Fruit fly (Drosophila melanogaster): ENCODE measurements around the gene Msr-110.

Msr-110 gene

DNA sequence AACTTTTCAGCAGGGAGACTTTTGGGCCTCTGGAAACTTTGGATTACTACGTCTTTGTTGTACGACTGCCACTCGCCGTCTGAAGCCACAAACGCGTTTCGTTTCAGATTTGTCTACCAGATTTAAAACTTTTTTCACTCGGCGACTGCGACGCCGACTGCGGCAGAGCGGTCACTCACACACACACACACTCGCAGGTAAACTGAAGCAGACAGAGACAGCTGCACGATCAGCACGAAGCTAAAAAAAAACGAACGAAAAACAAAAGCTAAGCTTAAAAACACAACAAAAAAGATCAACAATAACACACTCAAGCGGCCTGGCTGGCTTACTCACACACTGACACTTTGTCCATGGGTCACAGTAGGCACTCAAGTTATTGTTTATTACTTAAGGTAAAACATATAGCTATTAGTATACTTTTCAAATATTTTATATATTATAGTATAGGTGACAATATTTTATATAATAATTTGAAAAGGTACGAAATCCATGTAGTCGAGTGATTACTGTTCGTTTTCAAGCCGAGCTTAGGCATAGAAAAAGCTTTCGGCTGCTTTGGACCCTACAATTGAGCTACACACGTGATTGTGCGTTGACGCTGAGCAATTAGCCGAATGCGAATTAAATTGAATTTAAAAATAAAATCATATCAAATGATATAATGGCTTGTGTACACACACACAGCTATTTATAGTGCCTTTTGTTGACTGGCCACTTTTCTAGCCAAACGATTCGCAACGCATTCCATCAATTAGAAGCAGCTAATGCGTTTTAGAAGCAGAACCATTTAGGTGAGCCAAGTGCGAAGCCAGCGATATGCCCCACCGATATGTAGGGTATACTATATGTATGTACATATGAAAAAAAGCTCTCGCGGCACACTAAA, at the start of gene Msr-110:
TSS of gene Msr-110 (minus strand) at position 99 of the 889 bp plus-strand sequence.
- TF ChIP-seq Sin3A (optimal IDR thresholded peaks at IDR 0.05): no peak
- no peak for TF ChIP-seq Myc (optimal IDR thresholded peaks at IDR 0.05)
- TF ChIP-seq h (optimal IDR thresholded peaks at IDR 0.05): no peak
- no peak for TF ChIP-seq ttk (optimal IDR thresholded peaks at IDR 0.05)
- no peak for TF ChIP-seq psq (optimal IDR thresholded peaks at IDR 0.05)
- TF ChIP-seq insv (optimal IDR thresholded peaks at IDR 0.05): no peak

DNA sequence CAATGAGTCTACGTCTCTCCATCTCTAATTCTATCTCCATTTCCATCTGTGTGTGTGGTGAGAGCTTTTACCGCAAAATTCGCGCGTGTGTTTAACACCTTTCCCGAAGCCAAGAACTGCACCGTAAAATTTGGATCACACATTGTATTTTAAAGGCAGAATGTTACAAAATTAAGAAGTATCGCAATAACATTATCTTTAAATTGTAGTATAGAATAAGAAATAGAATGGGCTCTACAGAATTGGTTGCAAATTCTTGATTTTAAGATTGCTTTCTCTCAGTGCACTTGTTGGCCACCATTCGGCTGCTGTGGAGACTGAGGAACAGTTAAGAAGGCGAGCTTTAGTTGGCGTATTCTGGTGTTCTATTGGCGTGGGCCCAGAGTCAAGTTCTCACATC, 49.3 kb upstream of the Msr-110 start:
- TF ChIP-seq Sin3A (optimal IDR thresholded peaks at IDR 0.05) (no peak), h (optimal IDR thresholded peaks at IDR 0.05) (no peak), insv (optimal IDR thresholded peaks at IDR 0.05) (no peak), Myc (optimal IDR thresholded peaks at IDR 0.05) (no peak), psq (optimal IDR thresholded peaks at IDR 0.05) (no peak), ttk (optimal IDR thresholded peaks at IDR 0.05) (no peak)

DNA sequence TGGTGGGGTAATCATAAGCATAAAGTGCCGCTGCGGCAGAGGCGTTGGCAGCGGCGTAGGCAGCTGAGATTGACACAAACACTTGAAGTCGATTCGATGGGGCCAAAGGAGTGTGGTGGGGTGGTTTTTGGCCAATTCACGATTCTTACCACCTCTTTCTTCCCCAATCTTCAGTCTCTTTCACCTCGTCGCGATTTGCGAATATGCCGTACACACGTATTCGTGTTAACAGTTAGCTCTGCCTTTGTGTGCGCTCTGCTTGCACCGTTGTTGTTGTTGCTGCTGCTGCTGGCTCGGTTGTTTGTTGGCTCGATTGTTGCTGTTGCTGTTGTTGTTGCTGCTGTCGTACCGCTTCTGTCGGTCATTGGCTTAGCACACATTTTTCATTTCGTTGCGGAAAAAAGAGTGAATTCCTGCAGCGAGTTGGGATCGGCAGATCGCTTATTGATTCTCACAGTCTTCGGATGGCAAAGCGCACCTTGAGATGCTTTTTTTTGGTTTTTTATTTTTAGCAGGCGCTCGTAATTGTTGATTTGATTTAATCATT, 48.0 kb upstream of the Msr-110 start:
- TF ChIP-seq ttk (optimal IDR thresholded peaks at IDR 0.05): no peak
- TF ChIP-seq Sin3A (optimal IDR thresholded peaks at IDR 0.05): no peak
- TF ChIP-seq insv (optimal IDR thresholded peaks at IDR 0.05): no peak
- TF ChIP-seq Myc (optimal IDR thresholded peaks at IDR 0.05): no peak
- no peak for TF ChIP-seq h (optimal IDR thresholded peaks at IDR 0.05)
- TF ChIP-seq psq (optimal IDR thresholded peaks at IDR 0.05): no peak

dm6 chr3L:5623296-5623695, 46.1 kb upstream of the Msr-110 start:
- no peak for TF ChIP-seq ttk (optimal IDR thresholded peaks at IDR 0.05)
- TF ChIP-seq psq (optimal IDR thresholded peaks at IDR 0.05): no peak
- TF ChIP-seq h (optimal IDR thresholded peaks at IDR 0.05): no peak
- TF ChIP-seq insv (optimal IDR thresholded peaks at IDR 0.05): no peak
- no peak for TF ChIP-seq Sin3A (optimal IDR thresholded peaks at IDR 0.05)
- no peak for TF ChIP-seq Myc (optimal IDR thresholded peaks at IDR 0.05)

DNA sequence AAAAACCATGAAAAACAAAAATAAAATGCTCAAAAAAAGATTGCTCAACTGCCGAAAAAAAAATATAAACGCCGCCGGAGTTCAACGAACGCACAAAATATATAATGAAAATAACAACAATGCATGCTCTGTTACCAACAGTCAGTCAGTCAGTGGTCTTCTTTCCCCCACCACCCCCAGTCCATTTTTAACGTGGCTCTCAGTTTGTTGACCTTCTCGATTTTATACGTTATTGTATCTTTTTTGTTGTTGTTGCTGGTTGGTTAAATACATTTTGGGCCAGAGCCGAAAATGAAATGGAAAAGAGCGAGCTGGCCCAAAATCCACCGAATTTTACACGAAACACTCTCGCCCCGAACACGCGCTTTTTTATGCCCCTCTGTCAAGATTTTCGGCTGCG, 44.8 kb upstream of the Msr-110 start:
- TF ChIP-seq ttk (optimal IDR thresholded peaks at IDR 0.05): no peak
- TF ChIP-seq Sin3A (optimal IDR thresholded peaks at IDR 0.05): no peak
- TF ChIP-seq psq (optimal IDR thresholded peaks at IDR 0.05): no peak
- no peak for TF ChIP-seq insv (optimal IDR thresholded peaks at IDR 0.05)
- no peak for TF ChIP-seq Myc (optimal IDR thresholded peaks at IDR 0.05)
- no peak for TF ChIP-seq h (optimal IDR thresholded peaks at IDR 0.05)

- no peak for TF ChIP-seq insv (optimal IDR thresholded peaks at IDR 0.05)
- no peak for TF ChIP-seq ttk (optimal IDR thresholded peaks at IDR 0.05)
- no peak for TF ChIP-seq psq (optimal IDR thresholded peaks at IDR 0.05)
- TF ChIP-seq Myc (optimal IDR thresholded peaks at IDR 0.05): no peak
- TF ChIP-seq h (optimal IDR thresholded peaks at IDR 0.05): no peak
- no peak for TF ChIP-seq Sin3A (optimal IDR thresholded peaks at IDR 0.05)
Measured at dm6 chr3L:5621506-5621905, 44.4 kb upstream of the Msr-110 start.

DNA sequence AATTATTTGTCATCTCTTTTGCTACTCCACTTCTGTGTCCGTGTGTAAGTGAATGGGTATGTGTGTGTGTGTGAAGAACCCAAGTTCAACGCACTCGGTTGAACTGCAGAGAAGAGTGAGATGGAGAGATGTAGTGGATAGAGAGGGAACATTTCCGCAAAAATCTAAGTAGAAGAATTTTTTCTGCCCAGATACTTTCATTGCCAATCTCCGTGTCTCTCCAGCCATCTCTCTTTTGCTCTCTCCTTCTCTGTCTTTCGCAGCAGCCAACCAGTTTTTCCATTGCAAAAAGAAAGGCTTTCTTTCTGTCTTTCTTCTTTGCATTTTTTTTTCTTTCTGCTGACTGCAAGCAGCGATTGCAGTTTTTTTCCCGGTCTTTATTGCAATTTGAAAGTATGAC, 41.5 kb upstream of the Msr-110 start:
- TF ChIP-seq psq (optimal IDR thresholded peaks at IDR 0.05): no peak

DNA sequence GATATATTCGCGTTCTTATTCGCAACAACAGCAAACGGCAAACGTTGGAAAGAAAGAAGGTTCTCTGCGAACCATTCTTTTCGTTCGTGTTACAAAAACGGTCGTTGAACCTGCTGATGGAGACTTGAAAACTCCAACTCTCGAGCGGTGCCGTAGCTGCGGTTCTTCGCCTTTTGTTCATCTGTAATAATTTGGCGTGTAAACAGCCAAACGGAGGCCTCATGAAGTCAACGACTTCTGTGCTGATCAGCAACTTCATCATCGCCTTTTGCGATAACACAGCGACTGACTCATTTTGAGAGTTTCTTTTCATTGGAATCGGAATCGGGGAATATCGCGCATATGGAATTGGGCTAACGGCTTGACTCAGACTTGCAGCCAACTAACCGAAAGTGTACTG, 40.2 kb upstream of the Msr-110 start:
- TF ChIP-seq psq (optimal IDR thresholded peaks at IDR 0.05) (no peak), Sin3A (optimal IDR thresholded peaks at IDR 0.05) (no peak), h (optimal IDR thresholded peaks at IDR 0.05) (no peak), insv (optimal IDR thresholded peaks at IDR 0.05) (no peak), ttk (optimal IDR thresholded peaks at IDR 0.05) (no peak), Myc (optimal IDR thresholded peaks at IDR 0.05) (no peak)

dm6 chr3L:5616472-5616871, 39.3 kb upstream of the Msr-110 start:
- TF ChIP-seq Sin3A (optimal IDR thresholded peaks at IDR 0.05) (no peak), Myc (optimal IDR thresholded peaks at IDR 0.05) (no peak), insv (optimal IDR thresholded peaks at IDR 0.05) (no peak), psq (optimal IDR thresholded peaks at IDR 0.05) (no peak), h (optimal IDR thresholded peaks at IDR 0.05) (no peak), ttk (optimal IDR thresholded peaks at IDR 0.05) (no peak)

DNA sequence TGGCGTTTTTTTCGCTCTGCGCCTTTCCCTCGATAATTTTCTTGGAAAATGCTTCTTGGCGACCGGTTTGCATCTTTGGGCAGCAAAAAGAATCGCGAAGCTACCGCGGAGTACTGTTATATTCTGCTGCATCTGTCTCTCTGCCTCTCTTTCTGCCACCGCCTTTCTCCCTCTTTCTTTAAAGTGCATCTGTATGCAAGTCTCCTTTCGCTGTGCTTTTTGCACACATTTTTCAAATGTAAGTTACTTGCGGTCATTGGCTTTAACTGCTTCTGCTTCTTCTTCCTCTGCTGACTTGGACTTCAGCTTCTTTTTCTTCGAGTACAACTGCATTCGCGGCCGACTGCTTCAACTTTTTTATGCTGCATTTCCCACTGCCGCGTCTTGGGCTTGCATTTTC, 38.6 kb upstream of the Msr-110 start:
- TF ChIP-seq Myc (optimal IDR thresholded peaks at IDR 0.05): no peak
- no peak for TF ChIP-seq insv (optimal IDR thresholded peaks at IDR 0.05)
- TF ChIP-seq ttk (optimal IDR thresholded peaks at IDR 0.05): no peak

dm6 chr3L:5611732-5612250, 34.6 kb upstream of the Msr-110 start:
- no peak for TF ChIP-seq ttk (optimal IDR thresholded peaks at IDR 0.05)
- TF ChIP-seq h (optimal IDR thresholded peaks at IDR 0.05): no peak
- no peak for TF ChIP-seq insv (optimal IDR thresholded peaks at IDR 0.05)

dm6 chr3L:5610582-5610981, 33.4 kb upstream of the Msr-110 start:
- no peak for TF ChIP-seq psq (optimal IDR thresholded peaks at IDR 0.05)
- no peak for TF ChIP-seq ttk (optimal IDR thresholded peaks at IDR 0.05)

- no peak for TF ChIP-seq h (optimal IDR thresholded peaks at IDR 0.05)
- no peak for TF ChIP-seq ttk (optimal IDR thresholded peaks at IDR 0.05)
- no peak for TF ChIP-seq Sin3A (optimal IDR thresholded peaks at IDR 0.05)
- TF ChIP-seq Myc (optimal IDR thresholded peaks at IDR 0.05): no peak
- no peak for TF ChIP-seq insv (optimal IDR thresholded peaks at IDR 0.05)
- no peak for TF ChIP-seq psq (optimal IDR thresholded peaks at IDR 0.05)
Measured at dm6 chr3L:5609493-5609892, 32.3 kb upstream of the Msr-110 start.

All from Kc167 (cell line).